Worm (Caenorhabditis elegans): ENCODE data around the gene klf-2.

klf-2 gene

DNA sequence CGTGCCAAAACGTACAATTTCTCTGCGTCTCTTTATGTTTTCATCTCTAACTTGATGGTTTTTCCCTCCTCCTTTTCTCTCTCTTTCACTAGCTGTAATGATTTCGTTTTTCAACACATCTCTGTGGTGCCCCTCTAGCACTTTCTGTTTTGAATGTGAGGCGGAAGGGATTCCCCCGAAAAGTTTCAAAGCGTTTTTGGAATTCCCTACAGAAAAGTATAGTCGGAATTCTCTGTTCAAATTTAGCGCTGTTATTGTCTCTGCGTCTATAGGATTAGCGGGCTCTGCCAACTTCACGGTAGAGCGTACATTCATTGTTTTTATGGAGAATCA lies 27.5 kb downstream of the klf-2 start (continued):
- TF ChIP-seq ceh-48 (tag; optimal IDR thresholded peaks at IDR 0.05) (no peak), ceh-6 (GFP tag; optimal IDR thresholded peaks at IDR 0.05) (no peak), nhr-11 (tag; optimal IDR thresholded peaks at IDR 0.05) (no peak), ama-1 (optimal IDR thresholded peaks at IDR 0.05) (no peak), syd-9 (tag; optimal IDR thresholded peaks at IDR 0.05) (no peak), unc-3 (GFP tag; conservative IDR thresholded peaks at IDR 0.05) (no peak), unc-3 (tag; optimal IDR thresholded peaks at IDR 0.05) (no peak), ceh-34 (tag; optimal IDR thresholded peaks at IDR 0.05) (peak; percentile 13), pha-2 (tag; optimal IDR thresholded peaks at IDR 0.05) (no peak), ceh-18 (tag; optimal IDR thresholded peaks at IDR 0.05) (peak; percentile 69), nfya-1 (tag; optimal IDR thresholded peaks at IDR 0.05) (peak; percentile 24)

ce11 chrV:20713620-20714019 lies 28.1 kb downstream of the klf-2 start, which contains the start of gene Y44A6C.1:
TSS of gene Y44A6C.1 (plus strand) at chrV:20713920.
- TF ChIP-seq tbx-2 (tag; optimal IDR thresholded peaks at IDR 0.05) = no peak
- TF ChIP-seq pax-1 (tag; optimal IDR thresholded peaks at IDR 0.05) = no peak
- no peak for TF ChIP-seq elt-2 (tag; optimal IDR thresholded peaks at IDR 0.05)
- TF ChIP-seq hlh-8 (tag; optimal IDR thresholded peaks at IDR 0.05) = no peak
- no peak for TF ChIP-seq F13H6.1 (tag; optimal IDR thresholded peaks at IDR 0.05)
- TF ChIP-seq nhr-232 (tag; optimal IDR thresholded peaks at IDR 0.05) = no peak

DNA sequence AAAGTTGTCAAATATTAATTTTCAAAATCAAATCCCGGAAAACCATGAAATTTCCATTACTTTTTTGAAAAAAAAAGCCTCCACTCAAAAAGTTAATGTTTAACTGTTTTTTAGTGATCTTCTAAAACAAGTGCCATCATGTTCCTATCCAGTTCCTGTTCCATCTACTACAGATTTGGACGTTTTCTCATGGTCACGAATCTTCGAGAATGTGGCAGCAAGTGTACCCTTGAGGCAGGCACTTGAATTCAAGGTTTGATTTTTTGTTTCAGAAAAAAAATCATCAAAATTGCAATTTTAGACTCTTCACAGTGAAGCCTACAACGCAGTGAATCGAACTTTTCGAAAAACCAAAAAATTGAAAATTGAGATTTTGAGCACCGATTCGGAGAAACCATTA lies 29.0 kb downstream of the klf-2 start:
- TF ChIP-seq che-1 (tag; optimal IDR thresholded peaks at IDR 0.05) = no peak
- no peak for TF ChIP-seq npax-4 (tag; optimal IDR thresholded peaks at IDR 0.05)
- no peak for TF ChIP-seq hlh-6 (tag; optimal IDR thresholded peaks at IDR 0.05)
- TF ChIP-seq ceh-48 (tag; optimal IDR thresholded peaks at IDR 0.05) = no peak
- no peak for TF ChIP-seq pag-3 (tag; optimal IDR thresholded peaks at IDR 0.05; ENCODE audit: borderline replicate concordance)
- no peak for TF ChIP-seq C08G9.2 (tag; optimal IDR thresholded peaks at IDR 0.05)
- no peak for TF ChIP-seq hlh-8 (tag; optimal IDR thresholded peaks at IDR 0.05)
- TF ChIP-seq sox-4 (tag; optimal IDR thresholded peaks at IDR 0.05) = no peak
- no peak for TF ChIP-seq pros-1 (tag; optimal IDR thresholded peaks at IDR 0.05)
- no peak for TF ChIP-seq eyg-1 (tag; optimal IDR thresholded peaks at IDR 0.05)
- no peak for TF ChIP-seq ceh-2 (tag; optimal IDR thresholded peaks at IDR 0.05)
- no peak for TF ChIP-seq F13H6.1 (tag; optimal IDR thresholded peaks at IDR 0.05)
- TF ChIP-seq pax-1 (tag; optimal IDR thresholded peaks at IDR 0.05) = no peak
- no peak for TF ChIP-seq pqm-1 (tag; optimal IDR thresholded peaks at IDR 0.05)
- no peak for TF ChIP-seq ceh-24 (tag; optimal IDR thresholded peaks at IDR 0.05)
- no peak for TF ChIP-seq unc-42 (tag; optimal IDR thresholded peaks at IDR 0.05)

DNA sequence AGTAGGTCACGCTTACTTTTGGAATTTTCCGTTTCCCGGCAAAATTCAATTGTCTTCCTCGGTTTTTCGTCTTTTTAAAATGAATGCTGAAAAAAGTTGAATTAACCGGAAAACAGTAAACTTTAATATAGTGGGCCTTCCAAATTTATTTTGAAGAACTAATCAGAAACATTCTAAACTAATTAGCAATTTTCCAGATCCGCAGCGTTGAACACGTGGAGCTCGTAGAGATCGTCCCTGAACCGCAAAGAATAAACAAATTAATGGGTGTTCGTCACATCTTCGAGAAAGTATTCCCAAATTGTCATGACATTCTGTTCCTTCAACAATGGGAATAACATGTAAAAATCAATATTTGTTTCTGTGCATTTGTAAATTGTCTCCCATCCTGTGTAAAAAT lies 30.8 kb downstream of the klf-2 start:
- TF ChIP-seq mec-3 (tag; optimal IDR thresholded peaks at IDR 0.05; ENCODE audit: borderline replicate concordance) (no peak), che-1 (tag; optimal IDR thresholded peaks at IDR 0.05) (no peak), ceh-30 (tag; optimal IDR thresholded peaks at IDR 0.05) (no peak), syd-9 (tag; optimal IDR thresholded peaks at IDR 0.05) (no peak), F13H6.1 (tag; optimal IDR thresholded peaks at IDR 0.05) (no peak), hlh-30 (tag; optimal IDR thresholded peaks at IDR 0.05; ENCODE audit: insufficient read depth) (no peak), pqm-1 (tag; optimal IDR thresholded peaks at IDR 0.05) (no peak), sox-2 (GFP tag; IDR thresholded peaks at IDR 0.05) (no peak), C08G9.2 (tag; optimal IDR thresholded peaks at IDR 0.05) (no peak), dve-1 (tag; optimal IDR thresholded peaks at IDR 0.05) (no peak)

- no peak for TF ChIP-seq unc-3 (GFP tag; conservative IDR thresholded peaks at IDR 0.05)
- no peak for TF ChIP-seq unc-3 (tag; optimal IDR thresholded peaks at IDR 0.05)
- no peak for TF ChIP-seq ceh-18 (tag; optimal IDR thresholded peaks at IDR 0.05)
- TF ChIP-seq ceh-48 (tag; optimal IDR thresholded peaks at IDR 0.05) = no peak
- TF ChIP-seq elt-4 (tag; optimal IDR thresholded peaks at IDR 0.05) = no peak
- TF ChIP-seq hlh-13 (GFP tag; optimal IDR thresholded peaks at IDR 0.05) = no peak
- TF ChIP-seq unc-86 (tag; optimal IDR thresholded peaks at IDR 0.05) = no peak
- no peak for TF ChIP-seq eyg-1 (tag; optimal IDR thresholded peaks at IDR 0.05)
- TF ChIP-seq ztf-16 (tag; optimal IDR thresholded peaks at IDR 0.05) = no peak
- TF ChIP-seq fkh-6 (tag; optimal IDR thresholded peaks at IDR 0.05) = no peak
- TF ChIP-seq npax-4 (tag; optimal IDR thresholded peaks at IDR 0.05) = no peak
- no peak for TF ChIP-seq unc-55 (GFP tag; optimal IDR thresholded peaks at IDR 0.05)
- no peak for TF ChIP-seq C08G9.2 (tag; optimal IDR thresholded peaks at IDR 0.05)
- no peak for TF ChIP-seq madf-2 (tag; optimal IDR thresholded peaks at IDR 0.05)
- TF ChIP-seq pat-9 (tag; optimal IDR thresholded peaks at IDR 0.05) = no peak
- no peak for TF ChIP-seq syd-9 (tag; optimal IDR thresholded peaks at IDR 0.05)
These were observed 31.5 kb downstream of the klf-2 start for ce11 chrV:20716830-20717441.

Data from whole organism, late embryonic.